Worm (Caenorhabditis elegans) whole organism, L3 larva: ENCODE results near the gene srn-1.

Experiments used
- R02D3.7 ChIP-seq: fragments of 150-350 bp; optimal IDR thresholded peaks from 2 replicates; lab custom pipeline; 2014; ENCODE audit warnings: missing biosample characterization, missing genetic modification characterization
- ZK546.5 ChIP-seq: sonication (generic microtip); optimal IDR thresholded peaks from 2 replicates; lab custom pipeline; 2017; ENCODE audit warnings: missing biosample characterization, missing genetic modification characterization
- aly-2 ChIP-seq: fragments of 150-350 bp; optimal IDR thresholded peaks from 2 replicates; lab custom pipeline; 2014; ENCODE audit warnings: missing biosample characterization, missing genetic modification characterization
- ama-1 ChIP-seq: fragments of 150-350 bp; optimal IDR thresholded peaks from 2 replicates; lab custom pipeline; 2018
- ceh-16 ChIP-seq: sonication (generic microtip); optimal IDR thresholded peaks from 2 replicates; lab custom pipeline; 2017; ENCODE audit warnings: missing biosample characterization, missing genetic modification characterization
- ceh-28 ChIP-seq: fragments of 150-350 bp; optimal IDR thresholded peaks from 2 replicates; lab custom pipeline; 2014; ENCODE audit warnings: missing biosample characterization, missing genetic modification reagents, missing genetic modification characterization
- ceh-82 ChIP-seq: fragments of 150-350 bp; optimal IDR thresholded peaks from 2 replicates; lab custom pipeline; 2014; ENCODE audit warnings: missing biosample characterization, missing genetic modification characterization
- ceh-9 ChIP-seq: sonication (generic microtip); optimal IDR thresholded peaks from 2 replicates; lab custom pipeline; 2018; ENCODE audit warnings: missing biosample characterization, missing genetic modification characterization
- egl-5 ChIP-seq: fragments of 150-350 bp; optimal IDR thresholded peaks from 2 replicates; lab custom pipeline; 2017; ENCODE audit warnings: missing biosample characterization, missing genetic modification reagents, missing genetic modification characterization, inconsistent platforms
- elt-1 ChIP-seq: fragments of 150-350 bp; optimal IDR thresholded peaks from 2 replicates; lab custom pipeline; 2014; ENCODE audit warnings: missing biosample characterization, missing genetic modification characterization
- elt-2 ChIP-seq: sonication (generic microtip); optimal IDR thresholded peaks from 2 replicates; lab custom pipeline; 2016; ENCODE audit warnings: missing genetic modification reagents, mild to moderate bottlenecking, missing genetic modification characterization, missing compliant biosample characterization
- eor-1 ChIP-seq, 2 experiments: fragments of 150-350 bp; optimal IDR thresholded peaks; 2 replicates each; lab custom pipeline; 2014 to 2018; ENCODE audit warnings: missing biosample characterization in 2 of 2, missing genetic modification characterization in 2 of 2
- fkh-10 ChIP-seq: sonication (generic microtip); optimal IDR thresholded peaks from 2 replicates; lab custom pipeline; 2017; ENCODE audit warnings: missing biosample characterization, missing genetic modification reagents, missing genetic modification characterization
- fkh-2 ChIP-seq: fragments of 150-350 bp; optimal IDR thresholded peaks from 2 replicates; lab custom pipeline; 2014; ENCODE audit warnings: missing biosample characterization, missing genetic modification reagents, missing genetic modification characterization
- jun-1 ChIP-seq: fragments of 150-350 bp; optimal IDR thresholded peaks from 2 replicates; lab custom pipeline; 2014; ENCODE audit warnings: missing biosample characterization, missing genetic modification reagents, missing genetic modification characterization
- lin-39 ChIP-seq: fragments of 150-350 bp; optimal IDR thresholded peaks from 2 replicates; lab custom pipeline; 2018; ENCODE audit warnings: missing biosample characterization, missing genetic modification reagents, missing genetic modification characterization
- lsy-12 ChIP-seq: sonication (generic microtip); optimal IDR thresholded peaks from 2 replicates; lab custom pipeline; 2016; ENCODE audit warnings: mild to moderate bottlenecking, missing genetic modification characterization, missing compliant biosample characterization
- mdl-1 ChIP-seq: fragments of 150-350 bp; optimal IDR thresholded peaks from 2 replicates; lab custom pipeline; 2014; ENCODE audit warnings: missing biosample characterization, missing genetic modification characterization
- mml-1 ChIP-seq: fragments of 150-350 bp; sonication (generic microtip); optimal IDR thresholded peaks from 3 replicates; lab custom pipeline; 2014; ENCODE audit warnings: missing biosample characterization, missing genetic modification characterization
- nfya-1 ChIP-seq: sonication (generic microtip); optimal IDR thresholded peaks from 2 replicates; lab custom pipeline; 2017; ENCODE audit warnings: missing genetic modification characterization, mild to moderate bottlenecking, missing compliant biosample characterization, antibody characterized with exemption, moderate library complexity; ENCODE audit not compliant: insufficient read depth
- nhr-11 ChIP-seq: fragments of 150-350 bp; optimal IDR thresholded peaks from 2 replicates; lab custom pipeline; 2014; ENCODE audit warnings: missing biosample characterization, missing genetic modification characterization
- nhr-23 ChIP-seq: fragments of 150-350 bp; optimal IDR thresholded peaks from 2 replicates; lab custom pipeline; 2014; ENCODE audit warnings: missing biosample characterization, missing genetic modification reagents, missing genetic modification characterization
- nhr-237 ChIP-seq: fragments of 150-350 bp; optimal IDR thresholded peaks from 2 replicates; lab custom pipeline; 2014; ENCODE audit warnings: missing biosample characterization, missing genetic modification characterization
- nhr-28 ChIP-seq: fragments of 150-350 bp; optimal IDR thresholded peaks from 2 replicates; lab custom pipeline; 2014; ENCODE audit warnings: missing biosample characterization, missing genetic modification characterization
- nhr-43 ChIP-seq: sonication (generic microtip); optimal IDR thresholded peaks from 2 replicates; lab custom pipeline; 2016; ENCODE audit warnings: mild to moderate bottlenecking, missing genetic modification characterization, missing compliant biosample characterization; ENCODE audit not compliant: poor library complexity, severe bottlenecking
- nhr-67 ChIP-seq: fragments of 150-350 bp; optimal IDR thresholded peaks from 2 replicates; lab custom pipeline; 2014; ENCODE audit warnings: missing biosample characterization, missing genetic modification characterization
- nhr-76 ChIP-seq: fragments of 150-350 bp; sonication (generic microtip); optimal IDR thresholded peaks from 5 replicates; lab custom pipeline; 2014; ENCODE audit warnings: missing biosample characterization, missing genetic modification characterization
- nhr-77 ChIP-seq: fragments of 150-350 bp; optimal IDR thresholded peaks from 2 replicates; lab custom pipeline; 2014; ENCODE audit warnings: missing biosample characterization, missing genetic modification characterization
- sea-2 ChIP-seq: fragments of 150-350 bp; sonication (generic microtip); optimal IDR thresholded peaks from 4 replicates; lab custom pipeline; 2014; ENCODE audit warnings: missing biosample characterization, missing genetic modification reagents, missing genetic modification characterization
- skn-1 ChIP-seq: fragments of 150-350 bp; optimal IDR thresholded peaks from 2 replicates; lab custom pipeline; 2014; ENCODE audit warnings: missing biosample characterization, missing genetic modification characterization
- snpc-4 ChIP-seq: fragments of 150-350 bp; optimal IDR thresholded peaks from 2 replicates; lab custom pipeline; 2014; ENCODE audit warnings: missing biosample characterization, missing genetic modification characterization
- tbx-2 ChIP-seq: sonication (generic microtip); optimal IDR thresholded peaks from 2 replicates; lab custom pipeline; 2016; ENCODE audit warnings: mild to moderate bottlenecking, missing genetic modification characterization, missing compliant biosample characterization
- unc-39 ChIP-seq: sonication (generic microtip); optimal IDR thresholded peaks from 4 replicates; lab custom pipeline; 2017; ENCODE audit warnings: missing biosample characterization, missing genetic modification characterization
- ztf-11 ChIP-seq: fragments of 150-350 bp; optimal IDR thresholded peaks from 2 replicates; lab custom pipeline; 2014; ENCODE audit warnings: missing biosample characterization, missing genetic modification characterization
- ztf-4 ChIP-seq: fragments of 150-350 bp; optimal IDR thresholded peaks from 2 replicates; lab custom pipeline; 2014; ENCODE audit warnings: missing biosample characterization, missing genetic modification characterization

srn-1 gene

DNA sequence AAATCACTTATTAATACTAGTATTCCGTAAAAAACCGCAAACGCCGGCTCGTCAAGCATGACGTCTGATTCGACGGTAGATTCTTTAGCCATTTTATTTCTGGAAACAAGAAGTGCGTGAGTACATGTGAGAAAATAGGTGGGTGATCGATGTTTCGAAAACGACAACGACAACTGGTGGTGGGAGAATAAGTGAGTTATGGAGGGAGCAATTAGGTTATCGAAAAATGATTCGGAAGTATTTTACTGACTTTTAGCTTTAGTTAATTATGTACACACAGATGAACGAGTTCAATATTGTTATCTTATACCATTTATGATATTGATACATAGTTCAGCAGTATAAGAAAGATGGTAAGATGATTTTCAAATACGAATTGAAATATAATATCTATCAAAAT lies at the start of gene srn-1:
TSS of gene srn-1 (minus strand) at position 101 of the 400 bp plus-strand sequence.
- TF ChIP-seq skn-1 (tag; lab: Kevin White, UChicago) (no peak), nhr-76 (no peak), ZK546.5 (tag; lab: Kevin White, UChicago) (no peak), ama-1 (no peak), lin-39 (tag; lab: Kevin White, UChicago) (no peak), nhr-11 (tag; lab: Kevin White, UChicago) (no peak), ceh-28 (tag; lab: Kevin White, UChicago) (no peak), fkh-10 (GFP tag; lab: Kevin White, UChicago) (no peak), R02D3.7 (tag; lab: Kevin White, UChicago) (no peak), aly-2 (no peak), mdl-1 (no peak)

- TF ChIP-seq elt-2 (tag; lab: Kevin White, UChicago) (peak; percentile 57), tbx-2 (tag; lab: Kevin White, UChicago) (no peak), fkh-2 (tag; lab: Kevin White, UChicago) (no peak), egl-5 (tag; lab: Kevin White, UChicago) (no peak), eor-1 (tag; optimal IDR thresholded peaks at IDR 0.05; lab: Kevin White, UChicago) (no peak), nhr-23 (tag; lab: Kevin White, UChicago) (no peak), sea-2 (GFP tag; lab: Kevin White, UChicago) (no peak), nhr-43 (tag; lab: Kevin White, UChicago) (peak; percentile 35)
- TF ChIP-seq, all 47 proteins: peak for 2
These were observed 49.0 kb upstream of the srn-1 start for ce11 chrV:6335226-6335625.

DNA sequence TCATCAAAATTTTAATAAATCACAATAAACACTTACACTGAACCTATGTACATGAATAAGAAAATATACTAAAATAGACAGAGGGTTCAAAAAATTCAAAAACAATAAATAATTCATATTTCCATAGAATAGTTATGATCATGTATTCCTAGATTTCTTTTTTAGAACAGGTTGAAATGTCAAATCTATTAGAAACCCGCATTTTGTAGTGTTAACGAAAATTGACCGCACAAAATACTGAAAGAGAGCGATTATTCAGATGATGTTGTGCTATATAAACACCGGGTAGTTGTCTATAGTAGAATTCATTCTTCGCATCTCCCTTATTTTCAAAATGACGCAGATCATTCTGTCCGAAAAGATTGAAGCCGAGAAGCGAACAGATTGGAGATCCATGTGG lies 45.4 kb upstream of the srn-1 start, which contains the start of gene T28C12.1:
TSS of gene T28C12.1 (plus strand) at position 301 of the 400 bp plus-strand sequence.
- TF ChIP-seq mml-1 (no peak), ama-1 (no peak), nhr-237 (no peak), mdl-1 (no peak), nhr-67 (no peak), elt-1 (tag; lab: Kevin White, UChicago) (no peak), ceh-9 (tag; lab: Kevin White, UChicago) (no peak), nhr-76 (no peak), ztf-4 (tag; lab: Kevin White, UChicago) (no peak), ceh-82 (tag; lab: Kevin White, UChicago) (no peak), skn-1 (tag; lab: Kevin White, UChicago) (no peak), lsy-12 (tag; lab: Kevin White, UChicago) (no peak), lin-39 (tag; lab: Kevin White, UChicago) (no peak), ztf-11 (tag; lab: Kevin White, UChicago) (no peak), sea-2 (GFP tag; lab: Kevin White, UChicago) (no peak), fkh-10 (GFP tag; lab: Kevin White, UChicago) (no peak)

- TF ChIP-seq nhr-28 (no peak), elt-1 (tag; lab: Kevin White, UChicago) (no peak), ztf-4 (tag; lab: Kevin White, UChicago) (no peak), ama-1 (no peak), skn-1 (tag; lab: Kevin White, UChicago) (no peak), mdl-1 (no peak), jun-1 (tag; lab: Kevin White, UChicago) (no peak), ceh-9 (tag; lab: Kevin White, UChicago) (no peak), unc-39 (tag; lab: Kevin White, UChicago) (no peak), aly-2 (no peak), nhr-11 (tag; lab: Kevin White, UChicago) (no peak), nhr-67 (no peak), mml-1 (no peak), ceh-82 (tag; lab: Kevin White, UChicago) (no peak), ceh-16 (tag; lab: Kevin White, UChicago) (no peak), nhr-23 (tag; lab: Kevin White, UChicago) (no peak), eor-1 (tag; optimal IDR thresholded peaks at IDR 0.05; lab: Kevin White, UChicago) (no peak), nhr-77 (no peak), snpc-4 (tag; lab: Kevin White, UChicago) (no peak), nfya-1 (tag; lab: Kevin White, UChicago) (no peak)
These were observed 42.7 kb upstream of the srn-1 start, which contains the start of gene T28C12.2 for ce11 chrV:6328897-6329296. Gene T28C12.2, plus strand, starts transcription at chrV:6329197.
